Fruit fly (Drosophila melanogaster): ENCODE results near the gene CG14655.
A peak's percentile ranks its signal among the peaks of the same experiment; 100 is the strongest.

The CG14655 gene

DNA sequence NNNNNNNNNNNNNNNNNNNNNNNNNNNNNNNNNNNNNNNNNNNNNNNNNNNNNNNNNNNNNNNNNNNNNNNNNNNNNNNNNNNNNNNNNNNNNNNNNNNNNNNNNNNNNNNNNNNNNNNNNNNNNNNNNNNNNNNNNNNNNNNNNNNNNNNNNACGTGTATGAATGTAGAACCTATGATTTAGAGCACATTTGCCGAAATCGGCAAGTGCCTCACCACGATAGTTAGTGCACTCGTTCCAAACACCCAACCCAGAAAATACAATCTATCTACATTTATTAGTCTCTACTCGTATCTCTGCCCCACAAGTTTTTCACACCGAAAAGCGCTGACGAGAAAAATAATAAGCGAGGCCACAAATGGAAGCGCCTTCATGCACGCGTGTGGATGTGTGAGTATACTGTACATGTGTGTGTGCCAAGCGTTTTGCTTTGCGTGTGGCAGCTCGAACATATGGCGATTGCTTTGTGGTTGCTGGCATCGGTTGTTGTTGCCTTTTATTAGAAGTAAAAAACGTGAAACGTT, 24.1 kb upstream of the CG14655 start:
- TF ChIP-seq pan (optimal IDR thresholded peaks at IDR 0.05), result no peak
- no peak for TF ChIP-seq Jra (GFP tag; optimal IDR thresholded peaks at IDR 0.05)
- TF ChIP-seq br (GFP tag; optimal IDR thresholded peaks at IDR 0.05), result no peak
- no peak for TF ChIP-seq CG9705 (GFP tag; optimal IDR thresholded peaks at IDR 0.05)
- no peak for TF ChIP-seq OdsH (GFP tag; optimal IDR thresholded peaks at IDR 0.05)
- no peak for TF ChIP-seq sage (GFP tag; optimal IDR thresholded peaks at IDR 0.05)
- TF ChIP-seq fru (GFP tag; optimal IDR thresholded peaks at IDR 0.05), result no peak
- TF ChIP-seq psq (GFP tag; optimal IDR thresholded peaks at IDR 0.05), result no peak
- TF ChIP-seq jim (GFP tag; optimal IDR thresholded peaks at IDR 0.05), result no peak
- TF ChIP-seq woc (GFP tag; optimal IDR thresholded peaks at IDR 0.05), result no peak
- no peak for TF ChIP-seq Abd-B (GFP tag; optimal IDR thresholded peaks at IDR 0.05)
- no peak for TF ChIP-seq Rel (GFP tag; optimal IDR thresholded peaks at IDR 0.05)
- no peak for TF ChIP-seq Rel (tag; optimal IDR thresholded peaks at IDR 0.05)
- TF ChIP-seq GATAd (GFP tag; optimal IDR thresholded peaks at IDR 0.05), result no peak
- TF ChIP-seq Hnf4 (GFP tag; optimal IDR thresholded peaks at IDR 0.05), result no peak
- TF ChIP-seq Hr78 (GFP tag; optimal IDR thresholded peaks at IDR 0.05), result no peak
- no peak for TF ChIP-seq HLH106 (tag; optimal IDR thresholded peaks at IDR 0.05)

dm6 chr3R:4798025-4798424, 17.9 kb upstream of the CG14655 start:
- TF ChIP-seq psq (GFP tag; optimal IDR thresholded peaks at IDR 0.05), result peak; percentile 19
- no peak for TF ChIP-seq lola (GFP tag; optimal IDR thresholded peaks at IDR 0.05)

- no peak for TF ChIP-seq brk (GFP tag; optimal IDR thresholded peaks at IDR 0.05)
- TF ChIP-seq pan (optimal IDR thresholded peaks at IDR 0.05), result no peak
- no peak for TF ChIP-seq psq (GFP tag; optimal IDR thresholded peaks at IDR 0.05)
- no peak for TF ChIP-seq CrebA (GFP tag; optimal IDR thresholded peaks at IDR 0.05; ENCODE audit: borderline replicate concordance)
- TF ChIP-seq CG32264 (GFP tag; optimal IDR thresholded peaks at IDR 0.05), result no peak
- no peak for TF ChIP-seq br (GFP tag; optimal IDR thresholded peaks at IDR 0.05)
- no peak for TF ChIP-seq lola (GFP tag; optimal IDR thresholded peaks at IDR 0.05)
- TF ChIP-seq dmrt93B (GFP tag; optimal IDR thresholded peaks at IDR 0.05), result no peak
- no peak for TF ChIP-seq N (GFP tag; optimal IDR thresholded peaks at IDR 0.05)
- no peak for TF ChIP-seq GATAd (GFP tag; optimal IDR thresholded peaks at IDR 0.05)
- no peak for TF ChIP-seq Sp1 (GFP tag; optimal IDR thresholded peaks at IDR 0.05)
- TF ChIP-seq jim (GFP tag; optimal IDR thresholded peaks at IDR 0.05), result no peak
- no peak for TF ChIP-seq Dif (GFP tag; optimal IDR thresholded peaks at IDR 0.05; ENCODE audit: partially characterized antibody)
Measured at dm6 chr3R:4797585-4797984, 17.5 kb upstream of the CG14655 start.

DNA sequence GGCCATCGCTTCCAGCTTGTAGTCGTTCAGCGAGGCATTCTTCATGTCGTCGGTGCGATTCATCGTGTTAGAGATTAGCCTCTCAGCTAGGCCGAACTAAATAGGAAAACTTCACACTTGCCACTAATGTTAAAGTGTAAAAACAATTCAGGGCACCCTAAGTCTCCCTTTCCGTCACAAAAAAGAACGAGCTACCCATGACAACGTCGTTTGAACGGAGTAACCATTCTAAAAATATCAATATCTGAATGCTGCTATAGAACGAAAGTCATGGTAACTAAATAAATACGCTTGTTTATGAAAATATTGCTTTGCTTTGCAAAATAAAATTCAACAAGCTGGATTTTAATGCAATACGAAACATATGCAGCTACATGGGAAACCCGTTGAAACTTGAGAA, 4.5 kb upstream of the CG14655 start, which contains the start of gene Ccdc39:
Gene Ccdc39 (minus strand): TSS at position 101 of the 400 bp plus-strand sequence.
- TF ChIP-seq ey (GFP tag; optimal IDR thresholded peaks at IDR 0.05) (no peak), fru (GFP tag; optimal IDR thresholded peaks at IDR 0.05) (no peak), jim (GFP tag; optimal IDR thresholded peaks at IDR 0.05) (no peak), Rel (GFP tag; optimal IDR thresholded peaks at IDR 0.05) (no peak), Rel (tag; optimal IDR thresholded peaks at IDR 0.05) (no peak), brk (GFP tag; optimal IDR thresholded peaks at IDR 0.05) (no peak), Myc (optimal IDR thresholded peaks at IDR 0.05) (no peak), GATAd (GFP tag; optimal IDR thresholded peaks at IDR 0.05) (no peak), h (GFP tag; optimal IDR thresholded peaks at IDR 0.05) (no peak), pan (optimal IDR thresholded peaks at IDR 0.05) (no peak), Mio (GFP tag; optimal IDR thresholded peaks at IDR 0.05) (no peak), woc (GFP tag; optimal IDR thresholded peaks at IDR 0.05) (no peak)

- TF ChIP-seq dsf (GFP tag; optimal IDR thresholded peaks at IDR 0.05; ENCODE audit: borderline replicate concordance) (no peak), br (GFP tag; optimal IDR thresholded peaks at IDR 0.05) (no peak), OdsH (GFP tag; optimal IDR thresholded peaks at IDR 0.05) (no peak), dl (GFP tag; optimal IDR thresholded peaks at IDR 0.05; ENCODE audit: insufficient read depth in 1 of 2, partially characterized antibody in 2 of 2) (no peak), psq (GFP tag; optimal IDR thresholded peaks at IDR 0.05) (no peak), CG9705 (GFP tag; optimal IDR thresholded peaks at IDR 0.05) (no peak), GATAd (GFP tag; optimal IDR thresholded peaks at IDR 0.05) (no peak), Dif (GFP tag; optimal IDR thresholded peaks at IDR 0.05; ENCODE audit: partially characterized antibody) (no peak), ey (GFP tag; optimal IDR thresholded peaks at IDR 0.05) (no peak), Mio (GFP tag; optimal IDR thresholded peaks at IDR 0.05) (no peak), N (GFP tag; optimal IDR thresholded peaks at IDR 0.05) (no peak), tai (GFP tag; optimal IDR thresholded peaks at IDR 0.05) (no peak), CG32264 (GFP tag; optimal IDR thresholded peaks at IDR 0.05) (no peak), Sp1 (GFP tag; optimal IDR thresholded peaks at IDR 0.05) (no peak), dmrt93B (GFP tag; optimal IDR thresholded peaks at IDR 0.05) (no peak), fru (GFP tag; optimal IDR thresholded peaks at IDR 0.05) (no peak), Hnf4 (GFP tag; optimal IDR thresholded peaks at IDR 0.05) (no peak)
Measured at dm6 chr3R:4780721-4781120, 619 bp upstream of the CG14655 start.

All from whole organism, wandering third instar larva.